Worm (Caenorhabditis elegans): Measurements from ENCODE around the gene cyp-25A6.
A peak's percentile ranks its signal among the peaks of the same experiment; 100 is the strongest.
"Not testable (repeated sequence)": the region's sequence is repeated elsewhere in the genome, so short reads cannot be mapped to it uniquely, and the experiment has no call there.

The cyp-25A6 gene

ce11 chrIV:4197167-4197566 lies at the start of gene cyp-25A6:
cyp-25A6 (plus strand) TSS chrIV:4197467.
- TF ChIP-seq cog-1 (tag; optimal IDR thresholded peaks at IDR 0.05); tab-1 (GFP tag; IDR thresholded peaks at IDR 0.05); T22C8.4 (GFP tag; IDR thresholded peaks at IDR 0.05): not testable (repeated sequence)

- no peak for TF ChIP-seq klf-2 (GFP tag; conservative IDR thresholded peaks at IDR 0.05)
- TF ChIP-seq med-1 (GFP tag; optimal IDR thresholded peaks at IDR 0.05; ENCODE audit: insufficient read depth): no peak
- TF ChIP-seq cog-1 (tag; optimal IDR thresholded peaks at IDR 0.05): no peak
- no peak for TF ChIP-seq ztf-23 (GFP tag; IDR thresholded peaks at IDR 0.05)
- no peak for TF ChIP-seq T22C8.4 (GFP tag; IDR thresholded peaks at IDR 0.05)
Measured at ce11 chrIV:4147891-4148290, 49.4 kb upstream of the cyp-25A6 start.

- no peak for TF ChIP-seq ztf-23 (GFP tag; IDR thresholded peaks at IDR 0.05)
- no peak for TF ChIP-seq klf-2 (GFP tag; conservative IDR thresholded peaks at IDR 0.05)
- no peak for TF ChIP-seq ztf-29 (GFP tag; IDR thresholded peaks at IDR 0.05)
- no peak for TF ChIP-seq cog-1 (tag; optimal IDR thresholded peaks at IDR 0.05)
- TF ChIP-seq flt-1 (GFP tag; IDR thresholded peaks at IDR 0.05): no peak
- no peak for TF ChIP-seq ref-1 (GFP tag; conservative IDR thresholded peaks at IDR 0.05)
- no peak for TF ChIP-seq med-1 (GFP tag; optimal IDR thresholded peaks at IDR 0.05; ENCODE audit: insufficient read depth)
- TF ChIP-seq tab-1 (GFP tag; IDR thresholded peaks at IDR 0.05): no peak
Measured at ce11 chrIV:4150138-4150537, 47.1 kb upstream of the cyp-25A6 start.

ce11 chrIV:4152143-4152542 lies 45.1 kb upstream of the cyp-25A6 start, which contains the start of the genes K08D10.10 and R07C12.1:
K08D10.10 (plus strand) TSS chrIV:4152235.
R07C12.1 (plus strand) TSS chrIV:4152456.
- no peak for TF ChIP-seq ztf-23 (GFP tag; IDR thresholded peaks at IDR 0.05)

ce11 chrIV:4154641-4155040 lies 42.6 kb upstream of the cyp-25A6 start, which contains the start of gene K08D10.14:
K08D10.14 (plus strand) TSS chrIV:4154941.
- TF ChIP-seq klf-2 (GFP tag; conservative IDR thresholded peaks at IDR 0.05): no peak
- no peak for TF ChIP-seq T22C8.4 (GFP tag; IDR thresholded peaks at IDR 0.05)
- no peak for TF ChIP-seq ref-1 (GFP tag; conservative IDR thresholded peaks at IDR 0.05)
- TF ChIP-seq ztf-23 (GFP tag; IDR thresholded peaks at IDR 0.05): no peak
- no peak for TF ChIP-seq ztf-29 (GFP tag; IDR thresholded peaks at IDR 0.05)
- TF ChIP-seq flt-1 (GFP tag; IDR thresholded peaks at IDR 0.05): no peak
- TF ChIP-seq cog-1 (tag; optimal IDR thresholded peaks at IDR 0.05): no peak
- TF ChIP-seq med-1 (GFP tag; optimal IDR thresholded peaks at IDR 0.05; ENCODE audit: insufficient read depth): no peak
- no peak for TF ChIP-seq tab-1 (GFP tag; IDR thresholded peaks at IDR 0.05)

DNA sequence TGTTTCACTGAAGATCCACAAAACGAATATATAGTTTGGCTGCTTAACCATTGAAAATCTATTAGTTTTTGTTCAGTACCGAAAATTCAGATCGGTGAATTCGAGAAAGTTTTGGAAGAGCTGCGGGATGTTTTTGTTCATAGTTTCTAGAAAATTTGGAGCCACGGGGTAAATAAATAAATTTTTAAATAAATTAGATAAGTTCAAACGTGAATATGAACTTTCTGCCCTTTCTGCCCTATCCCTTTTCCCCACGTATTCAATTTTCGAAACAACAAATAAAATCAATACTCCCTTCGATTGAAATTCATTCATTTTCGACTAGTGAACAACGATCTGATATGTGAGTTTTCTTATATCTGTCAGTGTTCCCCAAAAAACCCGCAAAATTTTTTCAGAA lies 35.1 kb upstream of the cyp-25A6 start, which contains the start of gene scrm-5:
Gene scrm-5, plus strand, starts transcription at position 301 of the 400 bp plus-strand sequence.
- TF ChIP-seq klf-2 (GFP tag; conservative IDR thresholded peaks at IDR 0.05) (no peak), flt-1 (GFP tag; IDR thresholded peaks at IDR 0.05) (no peak), ztf-23 (GFP tag; IDR thresholded peaks at IDR 0.05) (no peak), ref-1 (GFP tag; conservative IDR thresholded peaks at IDR 0.05) (no peak), cog-1 (tag; optimal IDR thresholded peaks at IDR 0.05) (no peak), med-1 (GFP tag; optimal IDR thresholded peaks at IDR 0.05; ENCODE audit: insufficient read depth) (no peak), T22C8.4 (GFP tag; IDR thresholded peaks at IDR 0.05) (no peak), ztf-29 (GFP tag; IDR thresholded peaks at IDR 0.05) (no peak), tab-1 (GFP tag; IDR thresholded peaks at IDR 0.05) (no peak)

- no peak for TF ChIP-seq med-1 (GFP tag; optimal IDR thresholded peaks at IDR 0.05; ENCODE audit: insufficient read depth)
- no peak for TF ChIP-seq flt-1 (GFP tag; IDR thresholded peaks at IDR 0.05)
- TF ChIP-seq klf-2 (GFP tag; conservative IDR thresholded peaks at IDR 0.05): no peak
- TF ChIP-seq ztf-23 (GFP tag; IDR thresholded peaks at IDR 0.05): no peak
- TF ChIP-seq ref-1 (GFP tag; conservative IDR thresholded peaks at IDR 0.05): no peak
- TF ChIP-seq cog-1 (tag; optimal IDR thresholded peaks at IDR 0.05): no peak
- TF ChIP-seq T22C8.4 (GFP tag; IDR thresholded peaks at IDR 0.05): no peak
- no peak for TF ChIP-seq ztf-29 (GFP tag; IDR thresholded peaks at IDR 0.05)
- TF ChIP-seq tab-1 (GFP tag; IDR thresholded peaks at IDR 0.05): no peak
Measured at ce11 chrIV:4164392-4164791, 32.9 kb upstream of the cyp-25A6 start, which contains the start of gene scrm-8. scrm-8 (plus strand) TSS chrIV:4164692.

DNA sequence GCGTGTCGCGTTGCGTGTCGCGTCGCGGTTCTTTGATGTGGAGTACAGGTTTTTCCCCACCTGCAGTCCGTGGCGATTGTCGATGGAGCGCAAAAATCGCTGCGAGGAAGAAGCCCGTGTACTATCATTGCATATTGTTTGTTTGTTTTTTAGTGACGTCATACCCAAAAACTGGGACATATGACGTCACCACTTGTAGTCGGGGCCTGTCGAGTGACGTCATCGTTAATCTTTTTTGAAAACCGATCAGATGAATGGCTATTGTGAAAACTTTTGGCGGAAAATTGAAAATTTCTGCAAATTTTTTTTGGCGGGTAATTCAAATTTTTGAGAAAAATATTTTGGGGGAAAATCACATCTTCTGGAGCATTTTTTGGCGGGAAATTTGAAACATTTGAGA lies 30.0 kb upstream of the cyp-25A6 start:
- TF ChIP-seq cog-1 (tag; optimal IDR thresholded peaks at IDR 0.05) (no peak), ztf-29 (GFP tag; IDR thresholded peaks at IDR 0.05) (no peak), flt-1 (GFP tag; IDR thresholded peaks at IDR 0.05) (no peak)

DNA sequence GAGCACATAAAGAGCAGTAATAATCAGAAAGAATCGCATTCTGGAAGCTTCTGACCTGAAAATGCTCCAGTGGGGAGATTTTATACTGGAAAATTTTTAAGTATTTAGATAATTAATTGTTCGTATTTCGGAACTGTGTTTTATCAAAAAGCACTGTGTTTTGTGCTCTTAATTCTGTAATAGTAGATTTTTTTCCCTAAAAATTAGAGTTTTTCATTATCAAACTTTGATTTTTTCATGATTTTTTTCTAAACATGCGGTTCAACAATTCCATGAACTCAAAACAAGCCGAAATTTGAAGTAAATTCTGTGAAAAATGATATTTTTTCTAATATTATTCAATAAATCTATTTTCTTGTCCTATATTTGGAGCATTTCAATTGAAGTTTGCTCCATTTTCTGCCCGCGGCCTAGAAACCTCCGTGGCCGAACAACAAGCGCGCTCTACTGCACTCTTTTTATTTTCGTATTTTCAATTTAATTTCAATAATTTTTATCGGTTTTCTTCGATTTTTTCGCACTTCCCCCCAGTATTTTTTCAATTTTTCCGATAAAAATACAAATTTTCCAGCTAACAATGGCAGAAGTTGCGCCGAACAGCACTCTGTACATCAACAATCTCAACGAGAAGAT lies 25.6 kb upstream of the cyp-25A6 start, which contains the start of the genes K08D10.13 and rnp-2:
Gene K08D10.13, minus strand, starts transcription at position 51 of the 633 bp plus-strand sequence.
Gene rnp-2, plus strand, starts transcription at position 546 of the 633 bp plus-strand sequence.
- TF ChIP-seq flt-1 (GFP tag; IDR thresholded peaks at IDR 0.05) (peak; percentile 53; the same call in 1 of the 2 replicates), T22C8.4 (GFP tag; IDR thresholded peaks at IDR 0.05) (no peak), ztf-23 (GFP tag; IDR thresholded peaks at IDR 0.05) (0 out of 2 replicates have a peak, but pooled peaks have one; percentile 11)

DNA sequence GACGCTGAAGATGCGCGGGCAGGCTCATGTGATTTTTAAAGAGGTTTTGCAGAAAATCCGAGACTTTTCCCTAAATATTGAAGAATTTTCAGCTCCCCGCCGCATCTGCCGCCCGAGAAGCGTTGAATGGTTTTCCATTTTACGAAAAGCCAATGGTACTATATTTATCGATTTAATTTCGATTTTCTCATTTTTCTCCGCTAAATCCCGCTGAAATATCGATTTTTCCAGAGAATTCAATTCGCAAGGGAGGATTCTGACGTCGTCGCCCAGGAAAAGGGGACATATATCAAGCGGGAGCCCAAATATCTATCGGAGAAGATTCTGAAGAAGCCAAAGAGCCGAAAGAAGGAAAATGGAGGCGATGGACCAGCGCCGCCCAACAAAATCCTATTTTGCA lies 25.0 kb upstream of the cyp-25A6 start:
- TF ChIP-seq klf-2 (GFP tag; conservative IDR thresholded peaks at IDR 0.05): no peak
- TF ChIP-seq T22C8.4 (GFP tag; IDR thresholded peaks at IDR 0.05): peak; percentile 54
- TF ChIP-seq med-1 (GFP tag; optimal IDR thresholded peaks at IDR 0.05; ENCODE audit: insufficient read depth): no peak

DNA sequence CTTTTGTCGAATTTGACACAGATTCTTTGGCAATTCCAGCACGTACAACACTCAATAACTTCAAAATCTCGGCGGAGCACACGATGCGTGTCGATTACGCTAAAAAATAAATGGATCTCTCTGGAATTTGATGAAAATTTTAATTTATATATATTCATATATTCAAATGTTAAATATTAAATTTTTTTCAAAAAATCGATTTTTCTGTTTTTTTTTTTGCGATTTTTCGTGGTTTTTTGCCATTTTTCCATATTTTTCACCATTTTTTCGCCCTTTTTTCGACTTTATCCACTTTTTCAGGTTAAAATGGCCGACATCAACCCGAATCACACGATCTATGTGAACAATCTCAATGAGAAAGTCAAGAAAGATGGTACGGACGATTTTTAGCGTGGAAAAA lies 23.5 kb upstream of the cyp-25A6 start, which contains the start of gene rnp-3:
Gene rnp-3, plus strand, starts transcription at position 301 of the 400 bp plus-strand sequence.
- TF ChIP-seq T22C8.4 (GFP tag; IDR thresholded peaks at IDR 0.05): no peak
- no peak for TF ChIP-seq flt-1 (GFP tag; IDR thresholded peaks at IDR 0.05)

Data from whole organism, midembryonic.